Fruit fly (Drosophila melanogaster) whole organism, embryonic: ENCODE measurements around the gene slmb.
A peak's percentile ranks its signal among the peaks of the same experiment; 100 is the strongest.

ENCODE experiments used
- Blimp-1 ChIP-seq: fragments of 200-800 bp; sonication (Bioruptor generic); optimal IDR thresholded peaks from 3 replicates; lab custom pipeline; 2018; ENCODE audit warnings: missing biosample characterization, missing genetic modification characterization, mild to moderate bottlenecking, moderate library complexity, missing genetic modification reagents
- BtbVII ChIP-seq: fragments of 200-800 bp; sonication (Bioruptor generic); optimal IDR thresholded peaks from 3 replicates; lab custom pipeline; 2017; ENCODE audit warnings: missing biosample characterization, mild to moderate bottlenecking, missing genetic modification characterization
- CG11093 ChIP-seq: fragments of 200-800 bp; sonication (Bioruptor generic); IDR thresholded peaks from 3 replicates; pipeline ENCODE4 v1.3.6; 2022; ENCODE audit warnings: missing biosample characterization, missing genetic modification characterization
- CG11398 ChIP-seq: fragments of 200-800 bp; sonication (Bioruptor generic); optimal IDR thresholded peaks from 2 replicates; lab custom pipeline; 2016; ENCODE audit warnings: missing biosample characterization, missing genetic modification characterization
- CG13123 ChIP-seq: fragments of 200-800 bp; sonication (Bioruptor generic); optimal IDR thresholded peaks from 2 replicates; lab custom pipeline; 2016; ENCODE audit warnings: missing biosample characterization, missing genetic modification characterization
- CG13424 ChIP-seq: fragments of 200-800 bp; sonication (Bioruptor generic); optimal IDR thresholded peaks from 2 replicates; lab custom pipeline; 2019; ENCODE audit warnings: missing biosample characterization, mild to moderate bottlenecking, missing genetic modification characterization, moderate library complexity
- CG14014 ChIP-seq: fragments of 200-800 bp; sonication (Bioruptor generic); IDR thresholded peaks from 2 replicates; pipeline ENCODE4 v1.3.6; 2022; ENCODE audit warnings: missing biosample characterization, missing genetic modification characterization
- CG14710 ChIP-seq: fragments of 200-800 bp; sonication (Bioruptor generic); optimal IDR thresholded peaks from 3 replicates; lab custom pipeline; 2019; ENCODE audit warnings: missing biosample characterization, mild to moderate bottlenecking, missing genetic modification characterization, moderate library complexity
- CG15696 ChIP-seq: fragments of 200-800 bp; sonication (Bioruptor generic); optimal IDR thresholded peaks from 2 replicates; lab custom pipeline; 2019; ENCODE audit warnings: missing biosample characterization, mild to moderate bottlenecking, missing genetic modification characterization, moderate library complexity
- CG17186 ChIP-seq: fragments of 200-800 bp; sonication (Bioruptor generic); optimal IDR thresholded peaks from 3 replicates; lab custom pipeline; 2017; ENCODE audit warnings: missing biosample characterization, missing genetic modification reagents, missing genetic modification characterization
- CG17912 ChIP-seq: fragments of 200-800 bp; sonication (Bioruptor generic); optimal IDR thresholded peaks from 2 replicates; lab custom pipeline; 2018; ENCODE audit warnings: missing biosample characterization, mild to moderate bottlenecking, missing genetic modification characterization
- CG2120 ChIP-seq: fragments of 200-800 bp; sonication (Bioruptor generic); optimal IDR thresholded peaks from 3 replicates; lab custom pipeline; 2016; ENCODE audit warnings: missing biosample characterization, missing genetic modification characterization
- CG2875 ChIP-seq: fragments of 200-800 bp; sonication (Bioruptor generic); optimal IDR thresholded peaks from 2 replicates; lab custom pipeline; 2017; ENCODE audit warnings: missing biosample characterization, mild to moderate bottlenecking, missing genetic modification characterization, missing genetic modification reagents
- CG30431 ChIP-seq: fragments of 200-800 bp; sonication (Bioruptor generic); optimal IDR thresholded peaks from 2 replicates; lab custom pipeline; 2017; ENCODE audit warnings: missing biosample characterization, missing genetic modification characterization
- CG3065 ChIP-seq: fragments of 200-800 bp; sonication (Bioruptor generic); optimal IDR thresholded peaks from 2 replicates; lab custom pipeline; 2016; ENCODE audit warnings: missing biosample characterization, missing genetic modification characterization
- CG34224 ChIP-seq: fragments of 200-800 bp; sonication (Bioruptor generic); IDR thresholded peaks from 3 replicates; pipeline ENCODE4 v1.3.6; 2022; ENCODE audit warnings: missing biosample characterization, missing genetic modification characterization; ENCODE audit not compliant: partially characterized antibody
- CG5180 ChIP-seq: fragments of 200-800 bp; sonication (Bioruptor generic); optimal IDR thresholded peaks from 3 replicates; lab custom pipeline; 2017; ENCODE audit warnings: missing biosample characterization, missing genetic modification characterization, mild to moderate bottlenecking, moderate library complexity, missing genetic modification reagents
- CG6765 ChIP-seq: fragments of 200-800 bp; sonication (Bioruptor generic); optimal IDR thresholded peaks from 3 replicates; lab custom pipeline; 2017; ENCODE audit warnings: missing biosample characterization, mild to moderate bottlenecking, missing genetic modification characterization
- CG6854 ChIP-seq: fragments of 200-800 bp; sonication (Bioruptor generic); optimal IDR thresholded peaks from 3 replicates; lab custom pipeline; 2017; ENCODE audit warnings: missing biosample characterization, mild to moderate bottlenecking, missing genetic modification characterization
- CG9215 ChIP-seq: fragments of 200-800 bp; sonication (Bioruptor generic); IDR thresholded peaks from 2 replicates; pipeline ENCODE4 v1.3.6; 2022; ENCODE audit warnings: missing biosample characterization, missing genetic modification characterization
- Dip2 ChIP-seq: fragments of 200-800 bp; sonication (Bioruptor generic); IDR thresholded peaks from 2 replicates; pipeline ENCODE4 v1.3.6; 2022; ENCODE audit warnings: missing biosample characterization, missing genetic modification characterization
- Fer3 ChIP-seq: fragments of 200-800 bp; sonication (Bioruptor generic); optimal IDR thresholded peaks from 2 replicates; lab custom pipeline; 2018; ENCODE audit warnings: missing biosample characterization, mild to moderate bottlenecking, missing genetic modification characterization, moderate library complexity
- Gug ChIP-seq: fragments of 200-800 bp; sonication (Bioruptor generic); IDR thresholded peaks from 4 replicates; pipeline ENCODE4 v1.3.6; 2022; ENCODE audit warnings: missing biosample characterization, missing genetic modification characterization
- HmgD ChIP-seq: fragments of 200-800 bp; sonication (Bioruptor generic); optimal IDR thresholded peaks from 3 replicates; lab custom pipeline; 2016; ENCODE audit warnings: missing biosample characterization, missing genetic modification characterization
- Hr39 ChIP-seq: fragments of >200 bp; optimal IDR thresholded peaks from 2 replicates; lab custom pipeline; 2017
- Hsf ChIP-seq: fragments of 200-800 bp; sonication (Bioruptor generic); optimal IDR thresholded peaks from 3 replicates; lab custom pipeline; 2016; ENCODE audit warnings: missing biosample characterization, missing genetic modification characterization
- Lim3 ChIP-seq: fragments of 200-800 bp; sonication (Bioruptor generic); IDR thresholded peaks from 2 replicates; pipeline ENCODE4 v1.3.6; 2022; ENCODE audit warnings: missing biosample characterization, missing genetic modification characterization
- MESR4 ChIP-seq: fragments of 200-800 bp; sonication (Bioruptor generic); optimal IDR thresholded peaks from 2 replicates; lab custom pipeline; 2018; ENCODE audit warnings: missing biosample characterization, mild to moderate bottlenecking, missing genetic modification characterization, moderate library complexity
- Max ChIP-seq: fragments of 200-800 bp; sonication (Bioruptor generic); optimal IDR thresholded peaks from 2 replicates; lab custom pipeline; 2016; ENCODE audit warnings: missing biosample characterization, mild to moderate bottlenecking, missing genetic modification characterization
- Med ChIP-seq: fragments of 200-800 bp; sonication (Bioruptor generic); peaks from one replicate; lab custom pipeline; 2016; ENCODE audit warnings: missing biosample characterization, missing genetic modification characterization, mild to moderate bottlenecking, inconsistent platforms, moderate library complexity
- Ptx1 ChIP-seq: fragments of 200-800 bp; sonication (Bioruptor generic); IDR thresholded peaks from 2 replicates; pipeline ENCODE4 v1.3.6; 2022; ENCODE audit warnings: missing biosample characterization, missing genetic modification characterization
- Sin3A ChIP-seq: fragments of >200 bp; optimal IDR thresholded peaks from 2 replicates; lab custom pipeline; 2018
- Sry-β ChIP-seq: fragments of 200-800 bp; sonication (Bioruptor generic); optimal IDR thresholded peaks from 2 replicates; lab custom pipeline; 2018; ENCODE audit warnings: missing biosample characterization, mild to moderate bottlenecking, missing genetic modification characterization, moderate library complexity
- amos ChIP-seq: fragments of 200-800 bp; sonication (Bioruptor generic); IDR thresholded peaks from 2 replicates; pipeline ENCODE4 v1.3.6; 2022; ENCODE audit warnings: missing biosample characterization, missing genetic modification characterization; ENCODE audit not compliant: partially characterized antibody
- chn ChIP-seq: fragments of 200-800 bp; sonication (Bioruptor generic); optimal IDR thresholded peaks from 2 replicates; lab custom pipeline; 2016; ENCODE audit warnings: missing biosample characterization, missing genetic modification characterization
- crc ChIP-seq: fragments of 200-800 bp; sonication (Bioruptor generic); optimal IDR thresholded peaks from 2 replicates; lab custom pipeline; 2016; ENCODE audit warnings: missing biosample characterization, missing genetic modification characterization
- crp ChIP-seq, 2 experiments: fragments of 200-800 bp; sonication (Bioruptor generic); optimal IDR thresholded peaks; 2 replicates in 1 of 2; 3 replicates in 1 of 2; lab custom pipeline; 2017; ENCODE audit warnings: missing biosample characterization in 2 of 2, missing genetic modification characterization in 2 of 2, mild to moderate bottlenecking in 1 of 2, moderate library complexity in 1 of 2
- dpn ChIP-seq, 2 experiments: fragments of 200-800 bp; sonication (Bioruptor generic); optimal IDR thresholded peaks; 3 replicates each; lab custom pipeline; 2016; ENCODE audit warnings: missing biosample characterization in 2 of 2, missing genetic modification characterization in 2 of 2
- eyg ChIP-seq: fragments of 200-800 bp; sonication (Bioruptor generic); optimal IDR thresholded peaks from 3 replicates; lab custom pipeline; 2016; ENCODE audit warnings: missing biosample characterization, missing genetic modification characterization
- gce ChIP-seq: fragments of 200-800 bp; sonication (Bioruptor generic); IDR thresholded peaks from 3 replicates; pipeline ENCODE4 v1.3.6; 2022; ENCODE audit warnings: missing biosample characterization, missing genetic modification characterization
- grau ChIP-seq: fragments of 200-800 bp; optimal IDR thresholded peaks from 3 replicates; lab custom pipeline; 2019; ENCODE audit warnings: missing biosample characterization, mild to moderate bottlenecking, missing genetic modification characterization, moderate library complexity
- gro ChIP-seq: fragments of 200-800 bp; sonication (Bioruptor generic); optimal IDR thresholded peaks from 2 replicates; lab custom pipeline; 2016; ENCODE audit warnings: missing biosample characterization, missing genetic modification characterization
- lola ChIP-seq, 3 experiments: fragments of >200 bp in 2 of 3; fragments of 200-800 bp in 1 of 3; sonication (Bioruptor generic) in 1 of 3; optimal IDR thresholded peaks; 2 replicates each; lab custom pipeline; 2017 to 2019; ENCODE audit warnings: missing biosample characterization in 3 of 3, missing genetic modification characterization in 3 of 3, mild to moderate bottlenecking in 1 of 3, moderate library complexity in 1 of 3
- pum ChIP-seq: fragments of 200-800 bp; sonication (Bioruptor generic); optimal IDR thresholded peaks from 2 replicates; lab custom pipeline; 2016; ENCODE audit warnings: missing biosample characterization, missing genetic modification characterization
- repo ChIP-seq: fragments of 200-800 bp; sonication (Bioruptor generic); optimal IDR thresholded peaks from 2 replicates; lab custom pipeline; 2016; ENCODE audit warnings: missing biosample characterization, missing genetic modification characterization
- seq ChIP-seq: fragments of 200-800 bp; sonication (Bioruptor generic); IDR thresholded peaks from 2 replicates; pipeline ENCODE4 v1.3.6; 2022; ENCODE audit warnings: missing biosample characterization, missing genetic modification characterization
- tup ChIP-seq: fragments of 200-800 bp; sonication (Bioruptor generic); optimal IDR thresholded peaks from 2 replicates; lab custom pipeline; 2016; ENCODE audit warnings: missing biosample characterization, mild to moderate bottlenecking, missing genetic modification characterization, moderate library complexity
- unc-4 ChIP-seq: fragments of 200-800 bp; sonication (Bioruptor generic); IDR thresholded peaks from 2 replicates; pipeline ENCODE4 v1.3.6; 2022; ENCODE audit warnings: missing biosample characterization, missing genetic modification characterization; ENCODE audit not compliant: partially characterized antibody
- vvl ChIP-seq: fragments of 200-800 bp; sonication (Bioruptor generic); IDR thresholded peaks from 2 replicates; pipeline ENCODE4 v1.3.6; 2022; ENCODE audit warnings: missing biosample characterization, missing genetic modification characterization

slmb gene

dm6 chr3R:21112742-21113465 is 14.4 kb downstream of the slmb start (continued):
- TF ChIP-seq CG6854 (GFP tag; lab: Kevin White, UChicago): peak; percentile 79
- peak; percentile 90 for TF ChIP-seq dpn (GFP tag; optimal IDR thresholded peaks at IDR 0.05; lab: Kevin White, UChicago)
- peak; percentile 78 for TF ChIP-seq CG14710
- peak; percentile 87 for TF ChIP-seq repo (GFP tag; lab: Kevin White, UChicago)
- peak; percentile 93 for TF ChIP-seq vvl (GFP tag; lab: Robert Waterston, UW)
- peak; percentile 82 for TF ChIP-seq CG15696 (tag; lab: Kevin White, UChicago)
- TF ChIP-seq Ptx1 (GFP tag; lab: Robert Waterston, UW): peak; percentile 86
- TF ChIP-seq pum (GFP tag; lab: Kevin White, UChicago): peak; percentile 86
- peak; percentile 83 for TF ChIP-seq crc (GFP tag; lab: Kevin White, UChicago)
- TF ChIP-seq Sry-β (GFP tag; lab: Kevin White, UChicago): peak; percentile 50
- peak; percentile 68; the same call in 2 of the 3 replicates for TF ChIP-seq CG11093 (GFP tag; lab: Robert Waterston, UW)
- no peak for TF ChIP-seq unc-4 (GFP tag; lab: Robert Waterston, UW)
- TF ChIP-seq Sin3A (lab: Kevin White, UChicago): no peak
- TF ChIP-seq MESR4 (GFP tag; lab: Kevin White, UChicago): peak; percentile 25
- TF ChIP-seq gce (GFP tag; lab: Robert Waterston, UW): peak; percentile 89
- TF ChIP-seq Max (GFP tag; lab: Kevin White, UChicago): peak; percentile 51
- peak; percentile 93 for TF ChIP-seq CG2120
- peak; percentile 86 for TF ChIP-seq eyg (GFP tag; lab: Kevin White, UChicago)
- TF ChIP-seq CG5180 (GFP tag; lab: Kevin White, UChicago): peak; percentile 40
- TF ChIP-seq Blimp-1 (GFP tag; lab: Kevin White, UChicago): peak; percentile 82
- peak; percentile 72; the same call in 3 of the 4 replicates for TF ChIP-seq Gug
- TF ChIP-seq CG11398: peak; percentile 86
- TF ChIP-seq lola (GFP tag; optimal IDR thresholded peaks at IDR 0.05; lab: Kevin White, UChicago): peak in 1 of 3 experiments; percentile 73
- TF ChIP-seq CG14014 (GFP tag; lab: Robert Waterston, UW): peak; percentile 83
- TF ChIP-seq CG3065: peak; percentile 78
- TF ChIP-seq HmgD (GFP tag; lab: Kevin White, UChicago): peak; percentile 90
- TF ChIP-seq CG6765 (GFP tag; lab: Kevin White, UChicago): peak; percentile 42
- no peak for TF ChIP-seq amos (GFP tag; lab: Robert Waterston, UW)
- peak; percentile 84 for TF ChIP-seq tup
- TF ChIP-seq Dip2 (GFP tag; lab: Robert Waterston, UW): no peak
- TF ChIP-seq gro (GFP tag; lab: Kevin White, UChicago): peak; percentile 94
- peak; percentile 80 for TF ChIP-seq seq (GFP tag; lab: Robert Waterston, UW)
- TF ChIP-seq CG30431 (GFP tag; lab: Kevin White, UChicago): peak; percentile 78
- TF ChIP-seq CG9215 (GFP tag; lab: Robert Waterston, UW): peak; percentile 61
- TF ChIP-seq CG17186 (GFP tag; lab: Kevin White, UChicago): peak; percentile 58
- peak; percentile 80 for TF ChIP-seq CG13123 (GFP tag; lab: Kevin White, UChicago)
- 0 out of 2 replicates have a peak, but pooled peaks have one; percentile 19 for TF ChIP-seq Lim3 (GFP tag; lab: Robert Waterston, UW)
- no peak for TF ChIP-seq CG34224 (GFP tag; lab: Robert Waterston, UW)
- TF ChIP-seq BtbVII: peak; percentile 86
- TF ChIP-seq Hsf (GFP tag; lab: Kevin White, UChicago): peak; percentile 91
- TF ChIP-seq chn (GFP tag; lab: Kevin White, UChicago): peak; percentile 80
- peak; percentile 99 for TF ChIP-seq Med (GFP tag; lab: Kevin White, UChicago)
- peak; percentile 90 for TF ChIP-seq Fer3 (tag; lab: Kevin White, UChicago)
- TF ChIP-seq CG2875 (GFP tag; lab: Kevin White, UChicago): peak; percentile 89
- no peak for TF ChIP-seq Hr39 (lab: Kevin White, UChicago)
- TF ChIP-seq CG13424 (tag; lab: Kevin White, UChicago): peak; percentile 87
- TF ChIP-seq grau (tag; lab: Kevin White, UChicago): peak; percentile 88
- peak in 1 of 2 experiments; percentile 65 for TF ChIP-seq crp (GFP tag; optimal IDR thresholded peaks at IDR 0.05; lab: Kevin White, UChicago)
- peak; percentile 23 for TF ChIP-seq CG17912 (GFP tag; lab: Kevin White, UChicago)
